Fruit fly (Drosophila melanogaster): Measurements from ENCODE around the gene CG11586.
A peak's percentile ranks its signal among the peaks of the same experiment; 100 is the strongest.

The CG11586 gene

DNA sequence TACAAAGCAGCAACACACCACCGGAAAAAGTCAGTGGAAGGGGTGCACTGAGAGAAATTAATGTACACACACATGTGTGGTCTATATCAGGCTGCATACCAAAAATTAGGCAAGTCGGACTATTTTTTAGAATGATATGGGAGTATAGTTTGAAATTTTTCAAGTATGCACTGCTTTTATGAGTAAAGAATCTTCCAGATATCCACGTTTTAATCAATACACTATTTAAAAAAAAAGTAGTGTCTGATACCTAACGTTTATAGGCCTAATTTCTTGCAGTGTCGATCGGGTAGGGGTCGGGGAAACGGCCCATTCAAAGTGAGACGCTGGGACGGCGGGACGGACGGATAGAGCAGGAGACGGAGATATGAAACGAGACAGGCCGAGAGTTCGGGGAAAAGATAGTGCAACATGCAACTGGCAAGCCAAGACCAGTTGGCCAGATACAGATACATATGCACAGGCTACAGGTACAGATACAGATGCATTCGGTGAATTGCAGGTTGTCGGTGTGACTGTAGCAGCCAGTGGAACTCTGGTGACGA is 31.8 kb downstream of the CG11586 start (continued):
- TF ChIP-seq CG14965 (GFP tag; optimal IDR thresholded peaks at IDR 0.05; ENCODE audit: borderline replicate concordance) (peak; percentile 68), so (GFP tag; IDR thresholded peaks at IDR 0.05) (peak; percentile 90), HLHmδ (GFP tag; optimal IDR thresholded peaks at IDR 0.05) (peak; percentile 11), CG13296 (GFP tag; optimal IDR thresholded peaks at IDR 0.05) (peak; percentile 76), corto (GFP tag; optimal IDR thresholded peaks at IDR 0.05) (no peak), CG10565 (GFP tag; optimal IDR thresholded peaks at IDR 0.05) (peak; percentile 66), Camta (GFP tag; optimal IDR thresholded peaks at IDR 0.05) (peak; percentile 94), CG4617 (GFP tag; optimal IDR thresholded peaks at IDR 0.05; ENCODE audit: borderline replicate concordance) (peak; percentile 76), CG9817 (tag; optimal IDR thresholded peaks at IDR 0.05) (peak; percentile 77), Chrac-16 (GFP tag; optimal IDR thresholded peaks at IDR 0.05) (peak; percentile 95), danr (GFP tag; IDR thresholded peaks at IDR 0.05) (peak; percentile 77), sens (GFP tag) (peak; percentile 100), CG12155 (GFP tag; optimal IDR thresholded peaks at IDR 0.05) (peak; percentile 85), Jarid2 (GFP tag; optimal IDR thresholded peaks at IDR 0.05) (peak; percentile 69), CG32532 (GFP tag; IDR thresholded peaks at IDR 0.05) (peak; percentile 21; the same call in 1 of the 2 replicates), kay (GFP tag; optimal IDR thresholded peaks at IDR 0.05) (peak; percentile 83), mam (GFP tag; optimal IDR thresholded peaks at IDR 0.05) (peak; percentile 78), Usf (GFP tag; optimal IDR thresholded peaks at IDR 0.05) (peak; percentile 86), caup (GFP tag; optimal IDR thresholded peaks at IDR 0.05; ENCODE audit: severe bottlenecking) (peak; percentile 66), CG33213 (GFP tag; optimal IDR thresholded peaks at IDR 0.05) (peak; percentile 85), CG4404 (GFP tag; IDR thresholded peaks at IDR 0.05) (peak; percentile 97), CG2889 (GFP tag; IDR thresholded peaks at IDR 0.05) (peak; percentile 70; the same call in 2 of the 3 replicates), CG14014 (GFP tag; IDR thresholded peaks at IDR 0.05) (peak; percentile 43; the same call in 1 of the 2 replicates), trem (tag; optimal IDR thresholded peaks at IDR 0.05) (peak; percentile 93), CG3065 (GFP tag; optimal IDR thresholded peaks at IDR 0.05) (peak; percentile 84), Side (GFP tag; optimal IDR thresholded peaks at IDR 0.05) (peak; percentile 94), Opbp (GFP tag; IDR thresholded peaks at IDR 0.05; ENCODE audit: partially characterized antibody) (no peak), CG10267 (tag; optimal IDR thresholded peaks at IDR 0.05) (peak; percentile 93), CG15479 (GFP tag; optimal IDR thresholded peaks at IDR 0.05) (peak; percentile 97), CG13287 (GFP tag; IDR thresholded peaks at IDR 0.05; ENCODE audit: partially characterized antibody) (no peak), org-1 (GFP tag; optimal IDR thresholded peaks at IDR 0.05) (peak; percentile 92), peb (GFP tag; IDR thresholded peaks at IDR 0.05) (peak; percentile 92), CG12744 (GFP tag; optimal IDR thresholded peaks at IDR 0.05) (peak; percentile 84), CG2116 (GFP tag; optimal IDR thresholded peaks at IDR 0.05) (peak; percentile 73), vnd (GFP tag; IDR thresholded peaks at IDR 0.05; ENCODE audit: partially characterized antibody) (no peak), lov (optimal IDR thresholded peaks at IDR 0.05) (no peak), lov (GFP tag; IDR thresholded peaks at IDR 0.05) (peak; percentile 86; the same call in 2 of the 3 replicates), CG11695 (GFP tag; IDR thresholded peaks at IDR 0.05) (peak; percentile 86), CG16813 (GFP tag; IDR thresholded peaks at IDR 0.05; ENCODE audit: partially characterized antibody) (no peak), CG7786 (GFP tag; optimal IDR thresholded peaks at IDR 0.05) (peak; percentile 91), MESR4 (GFP tag; optimal IDR thresholded peaks at IDR 0.05) (peak; percentile 46), Lim3 (GFP tag; IDR thresholded peaks at IDR 0.05) (0 out of 2 replicates have a peak, but pooled peaks have one; percentile 56), CG31441 (GFP tag; IDR thresholded peaks at IDR 0.05) (peak; percentile 98), CG10959 (GFP tag; IDR thresholded peaks at IDR 0.05) (peak; percentile 95), CG42726 (GFP tag; IDR thresholded peaks at IDR 0.05; ENCODE audit: partially characterized antibody) (no peak), CG7987 (GFP tag; optimal IDR thresholded peaks at IDR 0.05) (peak; percentile 55), C15 (GFP tag; IDR thresholded peaks at IDR 0.05) (no peak), hkb (optimal IDR thresholded peaks at IDR 0.05) (no peak), hkb (GFP tag; IDR thresholded peaks at IDR 0.05) (peak; percentile 91), CG4424 (GFP tag; optimal IDR thresholded peaks at IDR 0.05) (peak; percentile 96)

All from whole organism, embryonic.